Worm (Caenorhabditis elegans): ENCODE measurements around the gene F41C3.1.

Gene F41C3.1

ce11 chrII:4752257-4752728 lies at the start of gene F41C3.1:
Gene F41C3.1 (plus strand): TSS chrII:4752307.
- TF ChIP-seq W03F9.2 (tag; optimal IDR thresholded peaks at IDR 0.05) = no peak
- TF ChIP-seq him-1 (tag; optimal IDR thresholded peaks at IDR 0.05) = no peak
- TF ChIP-seq dao-5 (tag; optimal IDR thresholded peaks at IDR 0.05) = no peak

ce11 chrII:4703011-4703410 lies 49.1 kb upstream of the F41C3.1 start:
- TF ChIP-seq W03F9.2 (tag; optimal IDR thresholded peaks at IDR 0.05) (no peak), dao-5 (tag; optimal IDR thresholded peaks at IDR 0.05) (no peak), him-1 (tag; optimal IDR thresholded peaks at IDR 0.05) (no peak)

ce11 chrII:4706359-4706871 lies 45.7 kb upstream of the F41C3.1 start, which contains the start of the genes F10G7.9 and tsn-1:
Gene F10G7.9 (minus strand): TSS chrII:4706485.
Gene tsn-1 (plus strand): TSS chrII:4706821.
- TF ChIP-seq W03F9.2 (tag; optimal IDR thresholded peaks at IDR 0.05) (peak; percentile 88), dao-5 (tag; optimal IDR thresholded peaks at IDR 0.05) (no peak)

- TF ChIP-seq him-1 (tag; optimal IDR thresholded peaks at IDR 0.05) (no peak), W03F9.2 (tag; optimal IDR thresholded peaks at IDR 0.05) (no peak), dao-5 (tag; optimal IDR thresholded peaks at IDR 0.05) (no peak)
These were observed 42.0 kb upstream of the F41C3.1 start, which contains the start of gene tag-151 for ce11 chrII:4710120-4710519. Gene tag-151 (plus strand): TSS chrII:4710277.

- TF ChIP-seq W03F9.2 (tag; optimal IDR thresholded peaks at IDR 0.05) (no peak), dao-5 (tag; optimal IDR thresholded peaks at IDR 0.05) (no peak), him-1 (tag; optimal IDR thresholded peaks at IDR 0.05) (no peak)
These were observed 41.3 kb upstream of the F41C3.1 start for ce11 chrII:4710813-4711212.

ce11 chrII:4715676-4716075 lies 36.4 kb upstream of the F41C3.1 start, which contains the start of gene F41C3.8:
Gene F41C3.8 (plus strand): TSS chrII:4716046.
- TF ChIP-seq dao-5 (tag; optimal IDR thresholded peaks at IDR 0.05) (no peak), him-1 (tag; optimal IDR thresholded peaks at IDR 0.05) (no peak), W03F9.2 (tag; optimal IDR thresholded peaks at IDR 0.05) (no peak)

ce11 chrII:4726120-4726519 lies 26.0 kb upstream of the F41C3.1 start, which contains the start of gene F10G7.10:
Gene F10G7.10 (minus strand): TSS chrII:4726264.
- TF ChIP-seq him-1 (tag; optimal IDR thresholded peaks at IDR 0.05) (no peak), dao-5 (tag; optimal IDR thresholded peaks at IDR 0.05) (no peak), W03F9.2 (tag; optimal IDR thresholded peaks at IDR 0.05) (peak; percentile 54)

ce11 chrII:4726750-4727384 lies 25.2 kb upstream of the F41C3.1 start:
- TF ChIP-seq dao-5 (tag; optimal IDR thresholded peaks at IDR 0.05) = no peak
- TF ChIP-seq W03F9.2 (tag; optimal IDR thresholded peaks at IDR 0.05) = no peak
- no peak for TF ChIP-seq him-1 (tag; optimal IDR thresholded peaks at IDR 0.05)

- TF ChIP-seq dao-5 (tag; optimal IDR thresholded peaks at IDR 0.05) (no peak), him-1 (tag; optimal IDR thresholded peaks at IDR 0.05) (no peak), W03F9.2 (tag; optimal IDR thresholded peaks at IDR 0.05) (no peak)
These were observed 24.3 kb upstream of the F41C3.1 start, which contains the start of gene ttr-41 for ce11 chrII:4727769-4728168. Gene ttr-41 (minus strand): TSS chrII:4727869.

ce11 chrII:4728687-4729086 lies 23.4 kb upstream of the F41C3.1 start:
- no peak for TF ChIP-seq him-1 (tag; optimal IDR thresholded peaks at IDR 0.05)
- no peak for TF ChIP-seq dao-5 (tag; optimal IDR thresholded peaks at IDR 0.05)
- TF ChIP-seq W03F9.2 (tag; optimal IDR thresholded peaks at IDR 0.05) = peak; percentile 29

- TF ChIP-seq W03F9.2 (tag; optimal IDR thresholded peaks at IDR 0.05) (no peak), him-1 (tag; optimal IDR thresholded peaks at IDR 0.05) (no peak), dao-5 (tag; optimal IDR thresholded peaks at IDR 0.05) (no peak)
These were observed 22.4 kb upstream of the F41C3.1 start, which contains the start of gene F41C3.7 for ce11 chrII:4729733-4730132. Gene F41C3.7 (plus strand): TSS chrII:4730033.

- TF ChIP-seq W03F9.2 (tag; optimal IDR thresholded peaks at IDR 0.05) (no peak), dao-5 (tag; optimal IDR thresholded peaks at IDR 0.05) (no peak), him-1 (tag; optimal IDR thresholded peaks at IDR 0.05) (no peak)
These were observed 18.3 kb upstream of the F41C3.1 start, which contains the start of gene F41C3.11 for ce11 chrII:4733848-4734247. Gene F41C3.11 (minus strand): TSS chrII:4733948.

- no peak for TF ChIP-seq dao-5 (tag; optimal IDR thresholded peaks at IDR 0.05)
These were observed 17.6 kb upstream of the F41C3.1 start for ce11 chrII:4734477-4734876.

ce11 chrII:4736585-4736984 lies 15.5 kb upstream of the F41C3.1 start:
- no peak for TF ChIP-seq dao-5 (tag; optimal IDR thresholded peaks at IDR 0.05)
- TF ChIP-seq him-1 (tag; optimal IDR thresholded peaks at IDR 0.05) = no peak
- TF ChIP-seq W03F9.2 (tag; optimal IDR thresholded peaks at IDR 0.05) = no peak
